3 fruit fly cellular contexts compared by ENCODE assay signal in the genomic region with DNA sequence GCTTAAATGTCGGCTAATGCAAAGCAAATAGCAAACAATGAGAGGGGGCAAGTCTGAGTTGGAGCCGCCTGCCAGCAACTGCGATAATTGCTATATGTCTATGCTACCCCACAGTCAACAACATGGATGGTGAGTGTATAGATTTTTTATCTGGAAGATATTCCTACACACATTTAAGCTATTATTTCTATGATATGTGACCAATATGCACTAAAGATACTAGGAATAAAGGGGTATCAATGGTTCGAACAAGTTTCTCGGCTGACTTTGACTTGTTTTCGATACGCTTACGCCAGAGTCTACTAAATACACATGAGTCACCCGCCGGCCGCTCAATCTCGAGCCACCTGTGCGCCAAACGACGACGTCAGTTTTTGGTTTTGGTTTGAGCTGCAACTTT.
A peak's percentile ranks its signal among the peaks of the same experiment; 100 is the strongest.
TF ChIP-seq lines count a peak whose summit lies in the region.

No protein-coding gene starts in this region.

TF ChIP-seq in whole organism, adult, 20 proteins besides CTCF, POLR2A, EP300 and RAD21 (continued from another document):
- TF ChIP-seq CG12768 (GFP tag; optimal IDR thresholded peaks at IDR 0.05; lab: Kevin White, UChicago) (peak; percentile 28), CG33017 (tag; optimal IDR thresholded peaks at IDR 0.05; lab: Kevin White, UChicago) (peak; percentile 37)

TF ChIP-seq in whole organism, embryonic, 481 proteins besides CTCF, POLR2A, EP300 and RAD21 (continued from another document and continues in another):
- peak; percentile 32 for TF ChIP-seq CG8944 (GFP tag; optimal IDR thresholded peaks at IDR 0.05; lab: Kevin White, UChicago)
- TF ChIP-seq org-1 (GFP tag; optimal IDR thresholded peaks at IDR 0.05; lab: Kevin White, UChicago), result peak; percentile 11
- TF ChIP-seq BtbVII (GFP tag; optimal IDR thresholded peaks at IDR 0.05; lab: Kevin White, UChicago), result peak; percentile 6
- peak; percentile 41 for TF ChIP-seq lilli (GFP tag; optimal IDR thresholded peaks at IDR 0.05; lab: Kevin White, UChicago)
- no peak for TF ChIP-seq CG10147 (GFP tag; optimal IDR thresholded peaks at IDR 0.05; lab: Kevin White, UChicago)
- TF ChIP-seq CG16863 (GFP tag; optimal IDR thresholded peaks at IDR 0.05; lab: Kevin White, UChicago), result peak; percentile 22
- TF ChIP-seq CG14441 (GFP tag; IDR thresholded peaks at IDR 0.05; lab: Robert Waterston, UW), result 0 out of 2 replicates have a peak, but pooled peaks have one; percentile 36
- 0 out of 2 replicates have a peak, but pooled peaks have one; percentile 21 for TF ChIP-seq Ptx1 (GFP tag; IDR thresholded peaks at IDR 0.05; lab: Robert Waterston, UW)
- TF ChIP-seq onecut (GFP tag; IDR thresholded peaks at IDR 0.05; lab: Robert Waterston, UW), result no peak
- no peak for TF ChIP-seq HLH3B (GFP tag; IDR thresholded peaks at IDR 0.05; lab: Robert Waterston, UW)
- peak; percentile 17 for TF ChIP-seq CG2875 (GFP tag; optimal IDR thresholded peaks at IDR 0.05; lab: Kevin White, UChicago)
- TF ChIP-seq gem (tag; optimal IDR thresholded peaks at IDR 0.05; lab: Kevin White, UChicago), result peak; percentile 34
- TF ChIP-seq nom (GFP tag; optimal IDR thresholded peaks at IDR 0.05; lab: Kevin White, UChicago), result no peak
- peak; percentile 48 for TF ChIP-seq slbo (GFP tag; IDR thresholded peaks at IDR 0.05; lab: Robert Waterston, UW)
- peak; percentile 29; the same call in 1 of the 2 replicates for TF ChIP-seq vvl (GFP tag; IDR thresholded peaks at IDR 0.05; lab: Robert Waterston, UW)
- TF ChIP-seq Camta (GFP tag; optimal IDR thresholded peaks at IDR 0.05; lab: Kevin White, UChicago), result peak; percentile 21
- peak; percentile 28 for TF ChIP-seq CG18599 (GFP tag; optimal IDR thresholded peaks at IDR 0.05; lab: Kevin White, UChicago)
- TF ChIP-seq CG8388 (GFP tag; optimal IDR thresholded peaks at IDR 0.05; lab: Kevin White, UChicago), result peak; percentile 6
- peak; percentile 21 for TF ChIP-seq Atf3 (GFP tag; optimal IDR thresholded peaks at IDR 0.05; lab: Kevin White, UChicago)
- peak; percentile 1 for TF ChIP-seq caup (GFP tag; optimal IDR thresholded peaks at IDR 0.05; lab: Kevin White, UChicago; ENCODE audit: severe bottlenecking)
- peak; percentile 33; the same call in 1 of the 3 replicates for TF ChIP-seq CG14050 (GFP tag; IDR thresholded peaks at IDR 0.05; lab: Robert Waterston, UW)
- TF ChIP-seq Xrp1 (GFP tag; IDR thresholded peaks at IDR 0.05; lab: Robert Waterston, UW), result no peak
- TF ChIP-seq CG9817 (tag; optimal IDR thresholded peaks at IDR 0.05; lab: Kevin White, UChicago), result peak; percentile 25
- TF ChIP-seq CG2678 (tag; optimal IDR thresholded peaks at IDR 0.05; lab: Kevin White, UChicago), result peak; percentile 18
- peak; percentile 53; the same call in 1 of the 2 replicates for TF ChIP-seq ap (GFP tag; IDR thresholded peaks at IDR 0.05; lab: Robert Waterston, UW)
- no peak for TF ChIP-seq hkb (optimal IDR thresholded peaks at IDR 0.05; lab: Kevin White, UChicago)
- no peak for TF ChIP-seq hkb (GFP tag; IDR thresholded peaks at IDR 0.05; lab: Robert Waterston, UW)
- TF ChIP-seq CG5180 (GFP tag; optimal IDR thresholded peaks at IDR 0.05; lab: Kevin White, UChicago), result peak; percentile 26
- peak; percentile 11; the same call in 1 of the 2 replicates for TF ChIP-seq E2f2 (GFP tag; IDR thresholded peaks at IDR 0.05; lab: Robert Waterston, UW)
- TF ChIP-seq CG11085 (GFP tag; IDR thresholded peaks at IDR 0.05; lab: Robert Waterston, UW), result no peak
- peak; percentile 36 for TF ChIP-seq lab (GFP tag; optimal IDR thresholded peaks at IDR 0.05; lab: Kevin White, UChicago)
- TF ChIP-seq CoRest (tag; optimal IDR thresholded peaks at IDR 0.05; lab: Kevin White, UChicago), result peak; percentile 2
- 0 out of 2 replicates have a peak, but pooled peaks have one; percentile 24 for TF ChIP-seq Ada2b (GFP tag; IDR thresholded peaks at IDR 0.05; lab: Robert Waterston, UW)
- peak; percentile 30 to 46 for TF ChIP-seq dpn (GFP tag; optimal IDR thresholded peaks at IDR 0.05; lab: Kevin White, UChicago)
- no peak for TF ChIP-seq sna (GFP tag; IDR thresholded peaks at IDR 0.05; lab: Robert Waterston, UW; ENCODE audit: partially characterized antibody)
- TF ChIP-seq fd3F (GFP tag; optimal IDR thresholded peaks at IDR 0.05; lab: Kevin White, UChicago), result peak; percentile 30
- TF ChIP-seq sob (GFP tag; IDR thresholded peaks at IDR 0.05; lab: Robert Waterston, UW), result 0 out of 2 replicates have a peak, but pooled peaks have one; percentile 33
- 0 out of 2 replicates have a peak, but pooled peaks have one; percentile 36 for TF ChIP-seq CG17328 (GFP tag; IDR thresholded peaks at IDR 0.05; lab: Robert Waterston, UW)
- TF ChIP-seq CG14014 (GFP tag; IDR thresholded peaks at IDR 0.05; lab: Robert Waterston, UW), result peak; percentile 42; the same call in 1 of the 2 replicates
- no peak for TF ChIP-seq CG4282 (GFP tag; optimal IDR thresholded peaks at IDR 0.05; lab: Kevin White, UChicago)
- peak; percentile 76 for TF ChIP-seq sens (GFP tag; lab: Kevin White, UChicago)
- peak in 1 of 2 experiments; percentile 18 for TF ChIP-seq bsh (GFP tag; optimal IDR thresholded peaks at IDR 0.05; lab: Kevin White, UChicago)
- peak; percentile 21 for TF ChIP-seq bcd (GFP tag; optimal IDR thresholded peaks at IDR 0.05; lab: Kevin White, UChicago)
- no peak for TF ChIP-seq pfk (GFP tag; optimal IDR thresholded peaks at IDR 0.05; lab: Kevin White, UChicago)
- TF ChIP-seq CG12769 (tag; optimal IDR thresholded peaks at IDR 0.05; lab: Kevin White, UChicago), result peak; percentile 52
- peak; percentile 12 for TF ChIP-seq ATbp (GFP tag; optimal IDR thresholded peaks at IDR 0.05; lab: Kevin White, UChicago)
- TF ChIP-seq CG12071 (GFP tag; optimal IDR thresholded peaks at IDR 0.05; lab: Kevin White, UChicago), result peak; percentile 37
- peak; percentile 33 for TF ChIP-seq CG13424 (tag; optimal IDR thresholded peaks at IDR 0.05; lab: Kevin White, UChicago)
- TF ChIP-seq dmrt99B (tag; optimal IDR thresholded peaks at IDR 0.05; lab: Kevin White, UChicago), result peak; percentile 4
- peak; percentile 75 for TF ChIP-seq D19B (GFP tag; optimal IDR thresholded peaks at IDR 0.05; lab: Kevin White, UChicago)
- TF ChIP-seq chinmo (GFP tag; IDR thresholded peaks at IDR 0.05; lab: Robert Waterston, UW; ENCODE audit: partially characterized antibody), result 0 out of 4 replicates have a peak, but pooled peaks have one; percentile 3
- no peak for TF ChIP-seq gro (GFP tag; optimal IDR thresholded peaks at IDR 0.05; lab: Kevin White, UChicago)
- peak; percentile 25 for TF ChIP-seq Xbp1 (GFP tag; optimal IDR thresholded peaks at IDR 0.05; lab: Kevin White, UChicago)
- peak; percentile 51 for TF ChIP-seq unpg (GFP tag; optimal IDR thresholded peaks at IDR 0.05; lab: Kevin White, UChicago)
- peak; percentile 75 for TF ChIP-seq row (GFP tag; IDR thresholded peaks at IDR 0.05; lab: Robert Waterston, UW)
- no peak for TF ChIP-seq slou (GFP tag; optimal IDR thresholded peaks at IDR 0.05; lab: Kevin White, UChicago)
- TF ChIP-seq CG15269 (tag; optimal IDR thresholded peaks at IDR 0.05; lab: Kevin White, UChicago), result peak; percentile 52
- peak; percentile 23 for TF ChIP-seq CG2120 (GFP tag; optimal IDR thresholded peaks at IDR 0.05; lab: Kevin White, UChicago)
- TF ChIP-seq ci (GFP tag; IDR thresholded peaks at IDR 0.05; lab: Robert Waterston, UW), result peak; percentile 67; the same call in 1 of the 3 replicates

TF ChIP-seq in whole organism, prepupa, 60 proteins besides CTCF, POLR2A, EP300 and RAD21 (continued from another document):
- TF ChIP-seq CG1621 (tag; optimal IDR thresholded peaks at IDR 0.05; lab: Kevin White, UChicago) (no peak), CG8319 (GFP tag; optimal IDR thresholded peaks at IDR 0.05; lab: Kevin White, UChicago) (no peak), CG16779 (tag; optimal IDR thresholded peaks at IDR 0.05; lab: Kevin White, UChicago) (no peak), CG6163 (GFP tag; IDR thresholded peaks at IDR 0.05; lab: Robert Waterston, UW) (peak; percentile 57; the same call in 2 of the 3 replicates), CG6276 (GFP tag; optimal IDR thresholded peaks at IDR 0.05; lab: Kevin White, UChicago) (no peak), Eip78C (GFP tag; lab: Kevin White, UChicago) (peak; percentile 7), CG7368 (GFP tag; optimal IDR thresholded peaks at IDR 0.05; lab: Kevin White, UChicago) (peak; percentile 8), Ets21C (GFP tag; optimal IDR thresholded peaks at IDR 0.05; lab: Kevin White, UChicago) (no peak), Met (GFP tag; optimal IDR thresholded peaks at IDR 0.05; lab: Kevin White, UChicago) (no peak), net (GFP tag; optimal IDR thresholded peaks at IDR 0.05; lab: Kevin White, UChicago) (peak; percentile 41), acj6 (GFP tag; optimal IDR thresholded peaks at IDR 0.05; lab: Kevin White, UChicago) (no peak), Blimp-1 (GFP tag; optimal IDR thresholded peaks at IDR 0.05; lab: Kevin White, UChicago) (no peak), CG6854 (GFP tag; optimal IDR thresholded peaks at IDR 0.05; lab: Kevin White, UChicago) (no peak), Gug (GFP tag; IDR thresholded peaks at IDR 0.05; lab: Robert Waterston, UW) (no peak), CG15336 (GFP tag; IDR thresholded peaks at IDR 0.05; lab: Robert Waterston, UW) (peak; percentile 84), Sox15 (GFP tag; optimal IDR thresholded peaks at IDR 0.05; lab: Kevin White, UChicago) (no peak), CG32006 (GFP tag; optimal IDR thresholded peaks at IDR 0.05; lab: Kevin White, UChicago) (peak; percentile 68), CG10669 (GFP tag; optimal IDR thresholded peaks at IDR 0.05; lab: Kevin White, UChicago) (no peak), esn (GFP tag; optimal IDR thresholded peaks at IDR 0.05; lab: Kevin White, UChicago) (no peak), Hr38 (GFP tag; optimal IDR thresholded peaks at IDR 0.05; lab: Kevin White, UChicago) (no peak), CG6808 (GFP tag; optimal IDR thresholded peaks at IDR 0.05; lab: Kevin White, UChicago) (no peak), OdsH (GFP tag; optimal IDR thresholded peaks at IDR 0.05; lab: Kevin White, UChicago) (peak; percentile 37), Sox14 (GFP tag; optimal IDR thresholded peaks at IDR 0.05; lab: Kevin White, UChicago) (peak; percentile 9), fkh (GFP tag; optimal IDR thresholded peaks at IDR 0.05; lab: Kevin White, UChicago) (peak; percentile 43), lz (GFP tag; optimal IDR thresholded peaks at IDR 0.05; lab: Kevin White, UChicago) (no peak), CG11294 (GFP tag; IDR thresholded peaks at IDR 0.05; lab: Robert Waterston, UW) (no peak; the same call in 1 of the 2 replicates), CG11902 (GFP tag; optimal IDR thresholded peaks at IDR 0.05; lab: Kevin White, UChicago) (no peak), CG8119 (GFP tag; IDR thresholded peaks at IDR 0.05; lab: Robert Waterston, UW) (peak; percentile 75)
